Worm (Caenorhabditis elegans) whole organism, L1 larva: Measurements from ENCODE around the gene T13A10.64.
A peak's percentile ranks its signal among the peaks of the same experiment; 100 is the strongest.

ENCODE experiments used
- C04F5.9 ChIP-seq: sonication (generic microtip); optimal IDR thresholded peaks from 2 replicates; lab custom pipeline; 2016; ENCODE audit warnings: missing genetic modification characterization, missing compliant biosample characterization
- C16A3.4 ChIP-seq: fragments of 150-350 bp; optimal IDR thresholded peaks from 2 replicates; lab custom pipeline; 2014; ENCODE audit warnings: missing biosample characterization, missing genetic modification characterization
- C34B4.2 ChIP-seq: sonication (generic microtip); optimal IDR thresholded peaks from 2 replicates; lab custom pipeline; 2017; ENCODE audit warnings: mild to moderate bottlenecking, missing genetic modification characterization, missing compliant biosample characterization
- F16B12.6 ChIP-seq: fragments of 150-350 bp; optimal IDR thresholded peaks from 2 replicates; lab custom pipeline; 2014; ENCODE audit warnings: missing biosample characterization, missing genetic modification characterization
- alr-1 ChIP-seq: fragments of 200-800 bp; sonication (Bioruptor generic); optimal IDR thresholded peaks from 2 replicates; lab custom pipeline; 2018; ENCODE audit warnings: borderline replicate concordance, mild to moderate bottlenecking, missing genetic modification characterization, missing compliant biosample characterization
- blmp-1 ChIP-seq: fragments of 150-350 bp; optimal IDR thresholded peaks from 2 replicates; lab custom pipeline; 2014; ENCODE audit warnings: missing biosample characterization, missing genetic modification characterization
- ceh-63 ChIP-seq: fragments of 200-800 bp; sonication (Bioruptor generic); optimal IDR thresholded peaks from 2 replicates; lab custom pipeline; 2018; ENCODE audit warnings: mild to moderate bottlenecking, missing genetic modification characterization, missing compliant biosample characterization
- ceh-8 ChIP-seq: fragments of 200-800 bp; sonication (Bioruptor generic); optimal IDR thresholded peaks from 2 replicates; lab custom pipeline; 2018; ENCODE audit warnings: mild to moderate bottlenecking, missing genetic modification characterization, moderate library complexity, missing compliant biosample characterization
- ceh-82 ChIP-seq, 3 experiments: fragments of 150-350 bp in 1 of 3; sonication (generic microtip) in 2 of 3; optimal IDR thresholded peaks; 2 replicates each; lab custom pipeline; 2014 to 2017; ENCODE audit warnings: missing biosample characterization in 3 of 3, missing genetic modification characterization in 3 of 3
- dsc-1 ChIP-seq: sonication (generic microtip); optimal IDR thresholded peaks from 2 replicates; lab custom pipeline; 2016; ENCODE audit warnings: mild to moderate bottlenecking, missing genetic modification characterization, missing compliant biosample characterization
- elt-2 ChIP-seq: sonication (generic microtip); optimal IDR thresholded peaks from 2 replicates; lab custom pipeline; 2016; ENCODE audit warnings: missing genetic modification characterization, mild to moderate bottlenecking, inconsistent platforms, missing compliant biosample characterization, missing genetic modification reagents
- fkh-10 ChIP-seq: sonication (generic microtip); optimal IDR thresholded peaks from 2 replicates; lab custom pipeline; 2017; ENCODE audit warnings: missing biosample characterization, missing genetic modification reagents, missing genetic modification characterization
- fkh-4 ChIP-seq: sonication (generic microtip); optimal IDR thresholded peaks from 2 replicates; lab custom pipeline; 2016; ENCODE audit warnings: missing compliant biosample characterization, missing genetic modification characterization, borderline replicate concordance
- fkh-8 ChIP-seq: sonication (generic microtip); optimal IDR thresholded peaks from 2 replicates; lab custom pipeline; 2016; ENCODE audit warnings: mild to moderate bottlenecking, missing genetic modification characterization, missing compliant biosample characterization
- fos-1 ChIP-seq: fragments of 150-350 bp; optimal IDR thresholded peaks from 2 replicates; lab custom pipeline; 2014; ENCODE audit warnings: missing biosample characterization, missing genetic modification characterization
- hlh-17 ChIP-seq: fragments of 200-800 bp; sonication (Bioruptor generic); optimal IDR thresholded peaks from 2 replicates; lab custom pipeline; 2018; ENCODE audit warnings: missing genetic modification characterization, mild to moderate bottlenecking, missing compliant biosample characterization, moderate library complexity, borderline replicate concordance
- hlh-4 ChIP-seq: sonication (generic microtip); optimal IDR thresholded peaks from 2 replicates; lab custom pipeline; 2016; ENCODE audit warnings: mild to moderate bottlenecking, missing genetic modification characterization, missing compliant biosample characterization
- irx-1 ChIP-seq: sonication (generic microtip); optimal IDR thresholded peaks from 2 replicates; lab custom pipeline; 2016; ENCODE audit warnings: missing genetic modification characterization, missing compliant biosample characterization
- isw-1 ChIP-seq: fragments of 200-800 bp; sonication (Bioruptor generic); IDR thresholded peaks from 2 replicates; pipeline ENCODE4 v1.3.6; 2022; ENCODE audit warnings: missing genetic modification characterization, missing compliant biosample characterization
- lin-14 ChIP-seq: fragments of 200-800 bp; sonication (Bioruptor generic); optimal IDR thresholded peaks from 2 replicates; lab custom pipeline; 2018; ENCODE audit warnings: mild to moderate bottlenecking, missing genetic modification characterization, moderate library complexity, missing compliant biosample characterization
- lin-35 ChIP-seq, 2 experiments: fragments of 150-350 bp; optimal IDR thresholded peaks; 2 replicates each; lab custom pipeline; 2014; ENCODE audit warnings: missing biosample characterization in 2 of 2, missing genetic modification characterization in 2 of 2, missing genetic modification reagents in 2 of 2
- lin-39 ChIP-seq: fragments of 150-350 bp; optimal IDR thresholded peaks from 2 replicates; lab custom pipeline; 2014; ENCODE audit warnings: missing biosample characterization, missing genetic modification reagents, missing genetic modification characterization
- lsy-2 ChIP-seq, 2 experiments: fragments of 150-350 bp; optimal IDR thresholded peaks; 2 replicates each; lab custom pipeline; 2014; ENCODE audit warnings: missing biosample characterization in 2 of 2, missing genetic modification characterization in 2 of 2
- mef-2 ChIP-seq: fragments of 150-350 bp; optimal IDR thresholded peaks from 2 replicates; lab custom pipeline; 2014; ENCODE audit warnings: missing biosample characterization, missing genetic modification characterization
- mep-1 ChIP-seq: fragments of 150-350 bp; optimal IDR thresholded peaks from 2 replicates; lab custom pipeline; 2014; ENCODE audit warnings: missing biosample characterization, missing genetic modification characterization
- nhr-11 ChIP-seq: fragments of 150-350 bp; optimal IDR thresholded peaks from 2 replicates; lab custom pipeline; 2014; ENCODE audit warnings: missing biosample characterization, missing genetic modification characterization
- nhr-12 ChIP-seq: sonication (generic microtip); optimal IDR thresholded peaks from 2 replicates; lab custom pipeline; 2017; ENCODE audit warnings: missing biosample characterization, missing genetic modification characterization
- nhr-20 ChIP-seq: sonication (generic microtip); optimal IDR thresholded peaks from 2 replicates; lab custom pipeline; 2016; ENCODE audit warnings: mild to moderate bottlenecking, missing genetic modification characterization, missing compliant biosample characterization
- nhr-237 ChIP-seq: fragments of 150-350 bp; optimal IDR thresholded peaks from 2 replicates; lab custom pipeline; 2014; ENCODE audit warnings: missing biosample characterization, missing genetic modification characterization
- nhr-76 ChIP-seq: sonication (generic microtip); optimal IDR thresholded peaks from 2 replicates; lab custom pipeline; 2017; ENCODE audit warnings: missing biosample characterization, missing genetic modification characterization
- nhr-77 ChIP-seq: fragments of 150-350 bp; optimal IDR thresholded peaks from 2 replicates; lab custom pipeline; 2014; ENCODE audit warnings: missing biosample characterization, missing genetic modification characterization
- nhr-85 ChIP-seq: sonication (generic microtip); peaks from one replicate; lab custom pipeline; 2016; ENCODE audit warnings: missing genetic modification characterization, inconsistent platforms, missing compliant biosample characterization
- pag-3 ChIP-seq: sonication (generic microtip); optimal IDR thresholded peaks from 2 replicates; lab custom pipeline; 2017; ENCODE audit warnings: missing genetic modification characterization, mild to moderate bottlenecking, missing compliant biosample characterization, antibody characterized with exemption, borderline replicate concordance; ENCODE audit not compliant: insufficient read depth
- rnt-1 ChIP-seq: sonication (generic microtip); optimal IDR thresholded peaks from 2 replicates; lab custom pipeline; 2016; ENCODE audit warnings: mild to moderate bottlenecking, missing genetic modification characterization, moderate library complexity, missing compliant biosample characterization
- skn-1 ChIP-seq: fragments of 150-350 bp; optimal IDR thresholded peaks from 2 replicates; lab custom pipeline; 2014; ENCODE audit warnings: missing biosample characterization, missing genetic modification characterization
- snpc-4 ChIP-seq: fragments of 150-350 bp; optimal IDR thresholded peaks from 2 replicates; lab custom pipeline; 2014; ENCODE audit warnings: missing biosample characterization, missing genetic modification characterization
- sptf-1 ChIP-seq: fragments of 150-350 bp; optimal IDR thresholded peaks from 2 replicates; lab custom pipeline; 2014; ENCODE audit warnings: missing biosample characterization, missing genetic modification characterization
- sup-37 ChIP-seq: fragments of 200-800 bp; sonication (Bioruptor generic); optimal IDR thresholded peaks from 2 replicates; lab custom pipeline; 2018; ENCODE audit warnings: mild to moderate bottlenecking, missing genetic modification characterization, missing compliant biosample characterization
- tlp-1 ChIP-seq: fragments of 150-350 bp; optimal IDR thresholded peaks from 2 replicates; lab custom pipeline; 2014; ENCODE audit warnings: missing biosample characterization, missing genetic modification characterization
- unc-130 ChIP-seq: fragments of 150-350 bp; optimal IDR thresholded peaks from 2 replicates; lab custom pipeline; 2017; ENCODE audit warnings: missing biosample characterization, missing genetic modification characterization, inconsistent platforms
- unc-62 ChIP-seq: fragments of 150-350 bp; optimal IDR thresholded peaks from 2 replicates; lab custom pipeline; 2014; ENCODE audit warnings: missing biosample characterization, missing genetic modification reagents, missing genetic modification characterization
- unc-86 ChIP-seq: sonication (generic microtip); optimal IDR thresholded peaks from 2 replicates; lab custom pipeline; 2016; ENCODE audit warnings: missing genetic modification characterization, missing compliant biosample characterization
- xbp-1 ChIP-seq: sonication (generic microtip); optimal IDR thresholded peaks from 2 replicates; lab custom pipeline; 2016; ENCODE audit warnings: missing genetic modification characterization, missing compliant biosample characterization
- zag-1 ChIP-seq: fragments of 150-350 bp; optimal IDR thresholded peaks from 2 replicates; lab custom pipeline; 2014; ENCODE audit warnings: missing biosample characterization, missing genetic modification characterization
- ztf-11 ChIP-seq, 2 experiments: sonication (generic microtip); optimal IDR thresholded peaks; 2 replicates each; lab custom pipeline; 2016 to 2017; ENCODE audit warnings: missing genetic modification characterization in 2 of 2, missing biosample characterization in 1 of 2, missing compliant biosample characterization in 1 of 2

Gene T13A10.64

DNA sequence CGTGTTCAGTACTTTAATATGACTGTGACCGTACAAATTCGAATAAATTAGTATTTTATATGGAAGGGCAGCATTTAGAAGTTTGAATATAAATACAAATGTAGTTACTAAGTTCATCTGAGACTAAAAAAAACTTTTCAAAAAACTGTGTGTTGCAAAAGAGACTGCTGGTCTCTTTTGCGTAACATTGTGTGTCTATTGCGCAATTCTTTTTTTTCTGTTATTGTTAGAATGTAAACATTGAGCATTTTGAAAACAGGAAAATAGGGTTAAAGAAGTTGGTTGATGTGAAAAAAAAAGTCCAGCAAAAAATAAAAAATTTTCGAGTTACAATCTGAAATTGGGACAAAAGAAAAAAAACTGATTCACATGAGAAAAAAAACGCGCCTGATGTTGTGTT is 45.4 kb upstream of the T13A10.64 start:
- no peak for TF ChIP-seq hlh-4
- no peak for TF ChIP-seq isw-1
- TF ChIP-seq dsc-1 (tag; lab: Kevin White, UChicago): no peak
- no peak for TF ChIP-seq snpc-4 (tag; lab: Kevin White, UChicago)
- TF ChIP-seq unc-86 (tag; lab: Kevin White, UChicago): no peak
- no peak for TF ChIP-seq zag-1 (tag; lab: Kevin White, UChicago)
- TF ChIP-seq ztf-11 (tag; optimal IDR thresholded peaks at IDR 0.05; lab: Kevin White, UChicago): no peak
- no peak for TF ChIP-seq mef-2 (tag; lab: Kevin White, UChicago)
- no peak for TF ChIP-seq fkh-10
- no peak for TF ChIP-seq lin-14 (GFP tag; lab: Kevin White, UChicago)
- TF ChIP-seq, all 84 proteins: peak for 0

DNA sequence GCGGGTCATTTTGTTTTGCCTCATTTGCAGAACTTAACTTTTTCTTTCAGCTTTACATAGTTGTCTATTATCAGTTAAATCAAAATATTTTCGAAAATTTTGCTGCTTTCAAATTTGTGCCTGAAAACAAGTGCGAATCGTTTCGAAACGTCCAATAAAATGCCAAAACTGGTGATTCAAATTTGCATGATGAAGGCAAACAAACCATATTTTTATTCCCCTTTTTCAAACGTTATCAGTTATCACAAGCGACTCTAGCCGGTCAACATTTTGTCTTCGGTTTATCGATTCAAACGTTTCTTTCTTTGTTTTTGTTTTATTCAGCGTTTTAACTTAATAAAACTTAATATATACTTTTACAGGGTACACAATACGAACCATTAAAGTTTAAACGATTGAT is 44.2 kb upstream of the T13A10.64 start, which contains the start of the genes ugt-24 and C49A9.6:
Gene ugt-24, minus strand, starts transcription at position 147 of the 400 bp plus-strand sequence.
Gene C49A9.6, plus strand, starts transcription at position 363 of the 400 bp plus-strand sequence.
- no peak for TF ChIP-seq nhr-76 (tag; lab: Kevin White, UChicago)
- TF ChIP-seq lin-35 (GFP tag; optimal IDR thresholded peaks at IDR 0.05; lab: Kevin White, UChicago): peak in 1 of 2 experiments; percentile 21
- TF ChIP-seq zag-1 (tag; lab: Kevin White, UChicago): no peak
- TF ChIP-seq elt-2 (tag; lab: Kevin White, UChicago): peak; percentile 17
- no peak for TF ChIP-seq lin-14 (GFP tag; lab: Kevin White, UChicago)

DNA sequence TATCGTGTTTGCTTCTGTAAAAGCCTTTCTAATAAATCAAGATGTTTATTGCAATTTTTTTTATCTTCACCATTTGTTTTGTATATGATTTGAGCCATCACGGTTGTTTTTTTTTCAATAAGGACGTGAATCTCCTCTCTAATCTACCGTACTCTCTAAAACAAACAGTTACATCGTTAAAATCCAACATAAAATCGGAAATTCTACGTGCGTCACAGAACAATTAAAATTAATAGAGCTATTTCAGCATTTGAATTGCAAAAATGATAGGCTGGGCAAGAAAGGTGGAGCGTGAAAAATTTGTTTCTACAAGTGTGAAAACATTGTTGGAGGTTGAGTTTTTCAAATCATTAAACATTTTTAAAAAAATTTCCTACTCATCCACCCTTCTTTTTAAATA is 41.3 kb upstream of the T13A10.64 start, which contains the start of gene C49A9.5:
Gene C49A9.5, plus strand, starts transcription at position 271 of the 400 bp plus-strand sequence.
- TF ChIP-seq blmp-1 (tag; lab: Kevin White, UChicago) (no peak), ceh-82 (tag; optimal IDR thresholded peaks at IDR 0.05; lab: Kevin White, UChicago) (no peak), ceh-63 (GFP tag; lab: Kevin White, UChicago) (no peak), nhr-12 (tag; lab: Kevin White, UChicago) (no peak), mef-2 (tag; lab: Kevin White, UChicago) (no peak), lin-39 (tag; lab: Kevin White, UChicago) (no peak), C34B4.2 (tag; lab: Kevin White, UChicago) (no peak), alr-1 (tag; lab: Kevin White, UChicago) (no peak), xbp-1 (no peak), C04F5.9 (tag; lab: Kevin White, UChicago) (no peak), fkh-4 (no peak), nhr-76 (tag; lab: Kevin White, UChicago) (no peak), skn-1 (no peak)

DNA sequence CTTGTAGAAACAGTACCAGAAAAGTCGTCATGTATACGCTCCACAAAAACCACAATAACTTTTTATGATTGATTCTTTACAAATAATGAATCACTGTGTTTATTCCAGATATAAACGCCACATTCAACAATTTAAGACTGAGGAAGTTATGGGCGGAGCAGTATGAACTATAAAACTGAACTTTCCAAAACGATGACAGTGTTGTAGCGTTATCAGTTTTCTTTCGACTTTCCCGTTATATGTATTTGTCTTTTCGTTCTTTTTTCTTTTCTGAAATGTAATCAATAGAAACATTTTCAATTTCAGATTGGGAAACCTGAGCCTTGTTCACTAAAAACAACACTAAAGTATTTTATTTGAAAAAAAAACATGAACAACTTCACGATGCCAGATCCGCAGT is 37.7 kb upstream of the T13A10.64 start, which contains the start of gene C49A9.9:
Gene C49A9.9, plus strand, starts transcription at position 307 of the 400 bp plus-strand sequence.
- TF ChIP-seq fkh-8 (tag; lab: Kevin White, UChicago) (no peak), pag-3 (tag; lab: Kevin White, UChicago) (no peak), sptf-1 (tag; lab: Kevin White, UChicago) (no peak), C16A3.4 (tag; lab: Kevin White, UChicago) (no peak), zag-1 (tag; lab: Kevin White, UChicago) (no peak), hlh-4 (no peak), lin-14 (GFP tag; lab: Kevin White, UChicago) (no peak), nhr-11 (no peak), hlh-17 (GFP tag; lab: Kevin White, UChicago) (no peak), blmp-1 (tag; lab: Kevin White, UChicago) (no peak), irx-1 (no peak), fos-1 (tag; lab: Kevin White, UChicago) (no peak), unc-130 (no peak)
- TF ChIP-seq, all 84 proteins: peak for 0

DNA sequence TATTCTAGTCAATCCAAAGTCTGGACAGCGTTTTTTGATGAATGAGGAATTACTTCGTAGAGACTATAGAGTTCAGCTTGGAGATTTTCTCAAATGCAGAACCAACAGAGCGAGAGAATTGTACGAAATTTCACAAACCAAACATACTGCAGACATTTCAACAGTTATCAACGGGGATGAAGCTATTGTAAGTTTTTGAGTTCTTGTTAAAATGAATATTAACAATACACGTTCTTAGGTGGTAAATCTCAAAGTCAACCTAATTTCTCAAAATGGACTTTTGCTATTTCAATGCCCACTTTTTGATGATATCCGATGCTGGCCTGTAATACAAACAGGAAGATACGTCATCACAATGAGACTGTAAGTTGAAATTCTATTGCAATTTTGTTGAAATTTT is 37.2 kb upstream of the T13A10.64 start:
- TF ChIP-seq nhr-11: no peak
- TF ChIP-seq unc-62 (GFP tag; lab: Kevin White, UChicago): no peak
- TF ChIP-seq nhr-237 (tag; lab: Kevin White, UChicago): no peak
- TF ChIP-seq F16B12.6: no peak
- no peak for TF ChIP-seq nhr-20 (tag; lab: Kevin White, UChicago)
- no peak for TF ChIP-seq C34B4.2 (tag; lab: Kevin White, UChicago)
- no peak for TF ChIP-seq sup-37
- TF ChIP-seq tlp-1 (tag; lab: Kevin White, UChicago): no peak
- TF ChIP-seq rnt-1 (tag; lab: Kevin White, UChicago): no peak
- no peak for TF ChIP-seq lsy-2 (tag; optimal IDR thresholded peaks at IDR 0.05; lab: Kevin White, UChicago)
- TF ChIP-seq lin-14 (GFP tag; lab: Kevin White, UChicago): no peak
- TF ChIP-seq nhr-77 (tag; lab: Kevin White, UChicago): no peak
- TF ChIP-seq ceh-8 (GFP tag; lab: Kevin White, UChicago): no peak
- no peak for TF ChIP-seq nhr-85
- no peak for TF ChIP-seq mep-1 (tag; lab: Kevin White, UChicago)
